Worm (Caenorhabditis elegans): ENCODE results near the gene dhs-23.

DNA sequence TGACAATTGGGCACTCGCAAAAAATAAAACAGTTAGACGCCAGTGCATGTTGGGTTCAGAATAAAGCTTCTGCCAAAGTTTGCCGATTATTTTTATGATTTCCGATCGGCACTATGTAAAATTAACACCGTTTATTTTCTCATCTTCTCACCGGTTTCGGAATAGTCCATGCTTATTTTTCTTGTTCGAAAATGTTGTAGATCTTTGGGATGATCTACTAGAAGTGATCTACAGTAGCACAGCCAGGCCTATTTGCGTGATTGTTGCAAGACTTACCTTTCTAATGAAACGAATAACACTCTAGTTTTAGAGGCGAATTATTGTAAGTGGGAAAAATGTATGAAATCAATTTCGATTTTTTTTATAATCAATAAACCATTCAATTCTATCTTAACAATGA lies 30.4 kb upstream of the dhs-23 start, which contains the start of gene clec-231:
- TF ChIP-seq ces-1 (GFP tag; optimal IDR thresholded peaks at IDR 0.05) (no peak), skn-1 (tag; optimal IDR thresholded peaks at IDR 0.05) (no peak), jun-1 (tag; optimal IDR thresholded peaks at IDR 0.05) (no peak)

All from whole organism, L4 larva.